Worm (Caenorhabditis elegans) whole organism, young adult: ENCODE measurements around the gene Y73C8B.2.
A peak's percentile ranks its signal among the peaks of the same experiment; 100 is the strongest.

Source experiments
- B0336.3 ChIP-seq: fragments of 200-800 bp; sonication (Bioruptor generic); IDR thresholded peaks from 2 replicates; pipeline ENCODE4 v1.3.6; 2022; ENCODE audit warnings: missing genetic modification characterization, missing compliant biosample characterization
- F57C9.4 ChIP-seq: sonication (generic microtip); optimal IDR thresholded peaks from 2 replicates; lab custom pipeline; 2017; ENCODE audit warnings: mild to moderate bottlenecking, missing genetic modification characterization, missing compliant biosample characterization
- Y53G8AR.9 ChIP-seq: fragments of 200-800 bp; sonication (Bioruptor generic); conservative IDR thresholded peaks from 2 replicates; pipeline ENCODE4 v1.3.6; 2022; ENCODE audit warnings: missing genetic modification reagents, missing genetic modification characterization, missing compliant biosample characterization
- Y56A3A.18 ChIP-seq: fragments of 200-800 bp; sonication (Bioruptor generic); IDR thresholded peaks from 2 replicates; pipeline ENCODE4 v1.3.6; 2022; ENCODE audit warnings: missing genetic modification reagents, missing genetic modification characterization, missing compliant biosample characterization
- Y67H2A.10 ChIP-seq: fragments of 200-800 bp; sonication (Bioruptor generic); conservative IDR thresholded peaks from 2 replicates; pipeline ENCODE4 v1.3.6; 2022; ENCODE audit warnings: missing genetic modification reagents, missing genetic modification characterization, missing compliant biosample characterization
- Y95B8A.8 ChIP-seq: fragments of 200-800 bp; sonication (Bioruptor generic); IDR thresholded peaks from 2 replicates; pipeline ENCODE4 v1.3.6; 2022; ENCODE audit warnings: missing genetic modification reagents, missing genetic modification characterization, missing compliant biosample characterization
- aptf-3 ChIP-seq: fragments of 200-800 bp; sonication (Bioruptor generic); IDR thresholded peaks from 2 replicates; pipeline ENCODE4 v1.3.6; 2022; ENCODE audit warnings: missing genetic modification characterization, missing compliant biosample characterization
- atf-7 ChIP-seq: sonication (generic microtip); optimal IDR thresholded peaks from 2 replicates; lab custom pipeline; 2017; ENCODE audit warnings: mild to moderate bottlenecking, missing genetic modification characterization, missing compliant biosample characterization
- attf-6 ChIP-seq: fragments of 200-800 bp; sonication (Bioruptor generic); IDR thresholded peaks from 2 replicates; pipeline ENCODE4 v1.3.6; 2022; ENCODE audit warnings: missing genetic modification reagents, missing genetic modification characterization, missing compliant biosample characterization
- cebp-2 ChIP-seq: fragments of 200-800 bp; sonication (Bioruptor generic); IDR thresholded peaks from 2 replicates; pipeline ENCODE4 v1.3.6; 2022; ENCODE audit warnings: missing genetic modification characterization, missing compliant biosample characterization
- ceh-27 ChIP-seq: fragments of 200-800 bp; sonication (Bioruptor generic); optimal IDR thresholded peaks from 2 replicates; lab custom pipeline; 2018; ENCODE audit warnings: mild to moderate bottlenecking, missing genetic modification characterization, moderate library complexity, missing compliant biosample characterization
- dpff-1 ChIP-seq: sonication (generic microtip); optimal IDR thresholded peaks from 2 replicates; lab custom pipeline; 2017; ENCODE audit warnings: mild to moderate bottlenecking, missing genetic modification characterization, missing compliant biosample characterization
- efl-1 ChIP-seq: fragments of 150-350 bp; optimal IDR thresholded peaks from 2 replicates; lab custom pipeline; 2014; ENCODE audit warnings: missing biosample characterization, missing genetic modification reagents, missing genetic modification characterization
- egl-44 ChIP-seq: fragments of 200-800 bp; sonication (Bioruptor generic); IDR thresholded peaks from 2 replicates; pipeline ENCODE4 v1.3.6; 2022; ENCODE audit warnings: missing genetic modification reagents, missing genetic modification characterization, missing compliant biosample characterization
- egrh-3 ChIP-seq: fragments of 200-800 bp; sonication (Bioruptor generic); IDR thresholded peaks from 2 replicates; pipeline ENCODE4 v1.3.6; 2022; ENCODE audit warnings: missing genetic modification reagents, missing genetic modification characterization, missing compliant biosample characterization
- ekl-4 ChIP-seq: fragments of 200-800 bp; sonication (Bioruptor generic); IDR thresholded peaks from 2 replicates; pipeline ENCODE4 v1.3.6; 2022; ENCODE audit warnings: missing genetic modification reagents, missing genetic modification characterization, missing compliant biosample characterization
- fkh-3 ChIP-seq: sonication (generic microtip); optimal IDR thresholded peaks from 2 replicates; lab custom pipeline; 2016; ENCODE audit warnings: mild to moderate bottlenecking, missing genetic modification characterization, missing compliant biosample characterization
- him-1 ChIP-seq: sonication (generic microtip); optimal IDR thresholded peaks from 2 replicates; lab custom pipeline; 2016; ENCODE audit warnings: missing genotype, missing genetic modification reagents, missing genetic modification characterization, missing compliant biosample characterization
- hlh-12 ChIP-seq: sonication (generic microtip); optimal IDR thresholded peaks from 2 replicates; lab custom pipeline; 2016; ENCODE audit warnings: missing genetic modification characterization, missing compliant biosample characterization
- hmg-1.2 ChIP-seq: fragments of 200-800 bp; sonication (Bioruptor generic); IDR thresholded peaks from 2 replicates; pipeline ENCODE4 v1.3.6; 2022; ENCODE audit warnings: missing genetic modification reagents, missing genetic modification characterization, missing compliant biosample characterization
- hmg-20 ChIP-seq: fragments of 200-800 bp; sonication (Bioruptor generic); IDR thresholded peaks from 2 replicates; pipeline ENCODE4 v1.3.6; 2022; ENCODE audit warnings: missing genetic modification reagents, missing genetic modification characterization, missing compliant biosample characterization
- let-526 ChIP-seq: fragments of 200-800 bp; sonication (Bioruptor generic); IDR thresholded peaks from 2 replicates; pipeline ENCODE4 v1.3.6; 2022; ENCODE audit warnings: missing genetic modification reagents, missing genetic modification characterization, missing compliant biosample characterization
- let-607 ChIP-seq, 2 experiments: fragments of 200-800 bp in 1 of 2; sonication (Bioruptor generic) in 1 of 2; sonication (generic microtip) in 1 of 2; optimal IDR thresholded peaks; 2 replicates each; lab custom pipeline; 2016 to 2018; ENCODE audit warnings: mild to moderate bottlenecking in 2 of 2, missing compliant biosample characterization in 2 of 2, missing genetic modification characterization in 2 of 2, moderate library complexity in 2 of 2, missing genotype in 1 of 2
- lir-1 ChIP-seq: fragments of 200-800 bp; sonication (Bioruptor generic); conservative IDR thresholded peaks from 2 replicates; pipeline ENCODE4 v1.3.6; 2022; ENCODE audit warnings: missing genetic modification reagents, missing genetic modification characterization, missing compliant biosample characterization
- lsy-27 ChIP-seq: sonication (generic microtip); optimal IDR thresholded peaks from 2 replicates; lab custom pipeline; 2017; ENCODE audit warnings: missing genetic modification characterization, mild to moderate bottlenecking, missing compliant biosample characterization, antibody characterized with exemption, missing genotype, borderline replicate concordance; ENCODE audit not compliant: insufficient read depth
- mcd-1 ChIP-seq: fragments of 200-800 bp; sonication (Bioruptor generic); IDR thresholded peaks from 2 replicates; pipeline ENCODE4 v1.3.6; 2022; ENCODE audit warnings: missing genetic modification reagents, missing genetic modification characterization, missing compliant biosample characterization
- nfya-1 ChIP-seq: sonication (generic microtip); optimal IDR thresholded peaks from 2 replicates; lab custom pipeline; 2017; ENCODE audit warnings: antibody characterized with exemption, missing compliant biosample characterization, missing genetic modification characterization, borderline replicate concordance; ENCODE audit not compliant: insufficient read depth
- nfya-2 ChIP-seq: fragments of 200-800 bp; sonication (Bioruptor generic); IDR thresholded peaks from 2 replicates; pipeline ENCODE4 v1.3.6; 2022; ENCODE audit warnings: missing genetic modification reagents, missing genetic modification characterization, missing compliant biosample characterization
- nhr-179 ChIP-seq: sonication (generic microtip); optimal IDR thresholded peaks from 2 replicates; lab custom pipeline; 2016; ENCODE audit warnings: mild to moderate bottlenecking, missing genetic modification characterization, missing compliant biosample characterization
- nhr-27 ChIP-seq: fragments of 200-800 bp; sonication (Bioruptor generic); optimal IDR thresholded peaks from 2 replicates; lab custom pipeline; 2018; ENCODE audit warnings: mild to moderate bottlenecking, missing genetic modification characterization, moderate library complexity, missing compliant biosample characterization
- nhr-80 ChIP-seq: sonication (generic microtip); optimal IDR thresholded peaks from 2 replicates; lab custom pipeline; 2016; ENCODE audit warnings: missing genetic modification characterization, missing compliant biosample characterization
- sea-2 ChIP-seq: fragments of 200-800 bp; sonication (Bioruptor generic); IDR thresholded peaks from 2 replicates; pipeline ENCODE4 v1.3.6; 2022; ENCODE audit warnings: missing genetic modification characterization, missing compliant biosample characterization
- snpc-1.3 ChIP-seq: sonication (generic microtip); optimal IDR thresholded peaks from 2 replicates; lab custom pipeline; 2017; ENCODE audit warnings: missing genetic modification characterization, mild to moderate bottlenecking, missing compliant biosample characterization, antibody characterized with exemption, moderate library complexity, missing genotype, missing genetic modification reagents; ENCODE audit not compliant: insufficient read depth
- unc-130 ChIP-seq: sonication (generic microtip); optimal IDR thresholded peaks from 2 replicates; lab custom pipeline; 2016; ENCODE audit warnings: missing genetic modification reagents, missing genetic modification characterization, missing compliant biosample characterization
- unc-62 ChIP-seq: fragments of 150-350 bp; optimal IDR thresholded peaks from 2 replicates; lab custom pipeline; 2014; ENCODE audit warnings: missing biosample characterization, missing genetic modification reagents, missing genetic modification characterization
- zfh-2 ChIP-seq: fragments of 200-800 bp; sonication (Bioruptor generic); conservative IDR thresholded peaks from 2 replicates; pipeline ENCODE4 v1.3.6; 2022; ENCODE audit warnings: missing genetic modification reagents, missing genetic modification characterization, missing compliant biosample characterization
- ztf-18 ChIP-seq: sonication (generic microtip); optimal IDR thresholded peaks from 2 replicates; lab custom pipeline; 2016; ENCODE audit warnings: missing genotype, mild to moderate bottlenecking, missing genetic modification characterization, missing compliant biosample characterization
- ztf-26 ChIP-seq: sonication (generic microtip); optimal IDR thresholded peaks from 2 replicates; lab custom pipeline; 2017; ENCODE audit warnings: missing genetic modification characterization, missing compliant biosample characterization
- ztf-6 ChIP-seq: fragments of 200-800 bp; sonication (Bioruptor generic); IDR thresholded peaks from 2 replicates; pipeline ENCODE4 v1.3.6; 2022; ENCODE audit warnings: missing genetic modification reagents, missing genetic modification characterization, missing compliant biosample characterization

The Y73C8B.2 gene

DNA sequence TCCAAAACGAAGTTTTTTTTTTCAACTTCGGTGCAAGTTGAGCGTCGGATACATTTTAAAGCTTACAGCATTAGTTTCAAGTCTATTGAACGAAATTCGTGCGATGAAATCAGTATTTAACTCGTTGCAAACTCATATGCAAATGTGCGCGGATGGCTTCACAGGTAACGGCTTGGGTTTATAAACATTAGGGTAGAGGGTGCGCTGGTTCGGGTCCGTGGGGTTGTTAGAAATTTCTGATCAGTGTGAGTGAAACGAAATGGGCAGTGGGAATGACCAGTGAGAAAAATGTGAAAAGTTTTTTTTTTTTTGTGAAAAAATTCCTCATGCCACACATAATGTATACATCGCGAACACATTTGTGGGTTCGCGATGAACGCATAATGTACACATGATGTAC is 31.7 kb downstream of the Y73C8B.2 start (continued):
- no peak for TF ChIP-seq let-607 (tag; optimal IDR thresholded peaks at IDR 0.05; lab: Kevin White, UChicago)
- TF ChIP-seq ztf-18 (tag; lab: Kevin White, UChicago): peak; percentile 30
- TF ChIP-seq hlh-12 (tag; lab: Kevin White, UChicago): no peak
- no peak for TF ChIP-seq B0336.3 (GFP tag; lab: Robert Waterston, UW)
- no peak for TF ChIP-seq attf-6 (GFP tag; lab: Robert Waterston, UW)
- peak; percentile 62; the same call in 1 of the 2 replicates for TF ChIP-seq Y56A3A.18 (GFP tag; lab: Robert Waterston, UW)
- no peak for TF ChIP-seq snpc-1.3 (tag; lab: Kevin White, UChicago)
- TF ChIP-seq F57C9.4 (tag; lab: Kevin White, UChicago): no peak
- TF ChIP-seq lir-1 (GFP tag; lab: Robert Waterston, UW): no peak
- 0 out of 2 replicates have a peak, but pooled peaks have one; percentile 23 for TF ChIP-seq egl-44
- no peak for TF ChIP-seq Y67H2A.10 (GFP tag; lab: Robert Waterston, UW)
- no peak for TF ChIP-seq let-526 (GFP tag; lab: Robert Waterston, UW)
- peak; percentile 74; the same call in 1 of the 2 replicates for TF ChIP-seq aptf-3 (GFP tag; lab: Robert Waterston, UW)
- TF ChIP-seq atf-7 (tag; lab: Kevin White, UChicago): no peak
- TF ChIP-seq ztf-6 (GFP tag; lab: Robert Waterston, UW): no peak
- TF ChIP-seq unc-62: no peak
- no peak for TF ChIP-seq nhr-27
- TF ChIP-seq nhr-80: no peak
- no peak for TF ChIP-seq ekl-4 (GFP tag; lab: Robert Waterston, UW)
- no peak for TF ChIP-seq cebp-2 (GFP tag; lab: Robert Waterston, UW)
- no peak for TF ChIP-seq unc-130 (GFP tag; lab: Kevin White, UChicago)
- TF ChIP-seq nfya-2 (GFP tag; lab: Robert Waterston, UW): no peak
- 0 out of 2 replicates have a peak, but pooled peaks have one; percentile 41 for TF ChIP-seq hmg-1.2
- TF ChIP-seq sea-2 (GFP tag; lab: Robert Waterston, UW): no peak
- TF ChIP-seq Y53G8AR.9: 0 out of 2 replicates have a peak, but pooled peaks have one; percentile 68
- no peak for TF ChIP-seq egrh-3 (GFP tag; lab: Robert Waterston, UW)
- TF ChIP-seq nfya-1 (tag; lab: Kevin White, UChicago): no peak
- TF ChIP-seq lsy-27 (tag; lab: Kevin White, UChicago): no peak
- TF ChIP-seq dpff-1: no peak

DNA sequence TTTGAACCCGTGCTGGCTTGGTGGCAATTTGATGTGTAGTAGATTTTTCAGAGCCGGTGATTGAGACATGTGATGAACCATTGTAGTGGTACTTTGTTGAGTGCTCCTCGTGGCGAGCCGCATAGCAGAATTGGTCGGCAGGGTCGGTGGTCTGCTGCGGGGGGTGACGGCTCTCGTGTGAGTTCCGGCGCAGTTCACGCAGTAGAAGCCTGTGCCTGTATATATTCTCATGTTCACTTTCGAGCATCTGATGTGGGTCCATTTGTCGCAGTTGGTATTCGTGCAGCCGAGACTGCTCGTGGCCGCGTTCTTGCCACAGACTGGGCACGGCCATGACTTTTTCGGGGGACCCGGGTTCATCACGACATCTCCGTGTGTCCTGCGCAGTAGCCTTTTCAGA is 32.5 kb downstream of the Y73C8B.2 start:
- TF ChIP-seq ceh-27: no peak
- peak; percentile 67 for TF ChIP-seq zfh-2 (GFP tag; lab: Robert Waterston, UW)

DNA sequence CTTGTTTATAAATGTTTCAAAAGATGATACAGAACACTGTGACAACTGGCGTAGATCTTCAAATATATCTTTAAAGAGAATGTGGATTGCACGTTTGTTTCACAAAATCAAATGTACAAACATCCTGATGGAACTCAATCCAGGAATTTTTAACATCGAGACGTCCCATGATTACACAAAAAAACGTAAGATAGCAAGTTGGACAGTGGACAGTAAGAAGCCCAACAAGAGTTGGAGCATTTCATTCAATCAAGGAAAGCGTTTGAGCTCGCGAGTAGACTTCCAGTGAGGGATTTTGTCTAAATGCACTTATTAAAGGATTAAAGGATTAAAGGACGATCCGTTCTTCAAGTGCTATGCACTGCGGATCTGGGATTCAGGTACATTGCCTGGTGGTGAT is 35.5 kb downstream of the Y73C8B.2 start, which contains the start of gene C36C5.12:
Gene C36C5.12 (minus strand): TSS at position 101 of the 400 bp plus-strand sequence.
- TF ChIP-seq Y95B8A.8 (GFP tag; lab: Robert Waterston, UW) (no peak), hlh-12 (tag; lab: Kevin White, UChicago) (no peak), attf-6 (GFP tag; lab: Robert Waterston, UW) (no peak), ztf-26 (no peak), let-526 (GFP tag; lab: Robert Waterston, UW) (no peak), mcd-1 (no peak), him-1 (tag; lab: Kevin White, UChicago) (no peak), efl-1 (GFP tag; lab: Kevin White, UChicago) (no peak), fkh-3 (tag; lab: Kevin White, UChicago) (no peak), nhr-179 (tag; lab: Kevin White, UChicago) (no peak), hmg-20 (no peak)
